Fruit fly (Drosophila melanogaster): ENCODE results near the gene Gorab.

The Gorab gene

DNA sequence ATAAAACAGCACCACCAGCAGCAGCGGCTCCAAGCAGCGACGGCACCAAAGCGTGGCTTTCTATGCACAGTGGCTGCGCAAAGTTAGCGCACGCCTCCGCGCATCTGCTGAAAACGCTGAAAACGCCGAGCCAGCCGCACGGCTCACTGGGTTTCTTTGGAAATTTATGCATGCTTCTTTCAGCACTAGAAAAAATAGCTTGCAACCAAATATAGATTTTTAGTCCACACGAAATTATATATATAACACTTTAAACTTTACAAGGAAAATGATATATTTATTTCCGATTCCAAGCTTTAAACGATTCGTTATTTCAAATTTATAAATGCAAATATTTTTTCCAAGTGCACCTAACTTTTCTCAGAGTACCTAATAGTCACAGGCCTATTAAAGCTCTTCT, 24.0 kb downstream of the Gorab start:
- TF ChIP-seq achi (GFP tag; optimal IDR thresholded peaks at IDR 0.05): peak; percentile 33
- TF ChIP-seq CG8319 (GFP tag; optimal IDR thresholded peaks at IDR 0.05): no peak
- TF ChIP-seq fd85E (GFP tag; optimal IDR thresholded peaks at IDR 0.05): no peak
- no peak for TF ChIP-seq Eip93F (GFP tag; optimal IDR thresholded peaks at IDR 0.05)
- peak; percentile 41 for TF ChIP-seq CG4318 (GFP tag; optimal IDR thresholded peaks at IDR 0.05)
- peak; percentile 74 for TF ChIP-seq CG32006 (GFP tag; optimal IDR thresholded peaks at IDR 0.05)
- TF ChIP-seq dac (GFP tag; optimal IDR thresholded peaks at IDR 0.05): peak; percentile 19
- no peak for TF ChIP-seq CG1621 (tag; optimal IDR thresholded peaks at IDR 0.05)
- no peak for TF ChIP-seq Ets96B (tag; optimal IDR thresholded peaks at IDR 0.05)
- TF ChIP-seq CG11294 (GFP tag; IDR thresholded peaks at IDR 0.05): no peak
- peak; percentile 2 for TF ChIP-seq CG6792 (GFP tag; optimal IDR thresholded peaks at IDR 0.05)
- peak; percentile 28 for TF ChIP-seq svp (GFP tag)
- TF ChIP-seq CG6163 (GFP tag; IDR thresholded peaks at IDR 0.05): peak; percentile 50; the same call in 1 of the 3 replicates
- peak; percentile 66 for TF ChIP-seq CG15336 (GFP tag; IDR thresholded peaks at IDR 0.05)
- peak; percentile 57 for TF ChIP-seq Hr4 (GFP tag; optimal IDR thresholded peaks at IDR 0.05)
- TF ChIP-seq spab (GFP tag; optimal IDR thresholded peaks at IDR 0.05): no peak
- TF ChIP-seq Met (GFP tag; optimal IDR thresholded peaks at IDR 0.05): no peak
- peak in 1 of 2 experiments; percentile 47 for TF ChIP-seq salr (GFP tag; optimal IDR thresholded peaks at IDR 0.05)
- TF ChIP-seq Hr38 (GFP tag; optimal IDR thresholded peaks at IDR 0.05): no peak
- TF ChIP-seq acj6 (GFP tag; optimal IDR thresholded peaks at IDR 0.05): no peak
- TF ChIP-seq Eip78C (GFP tag): peak; percentile 68
- TF ChIP-seq Sox14 (GFP tag; optimal IDR thresholded peaks at IDR 0.05): peak; percentile 9
- no peak for TF ChIP-seq CG16779 (tag; optimal IDR thresholded peaks at IDR 0.05)
- TF ChIP-seq CG3919 (GFP tag; optimal IDR thresholded peaks at IDR 0.05): peak; percentile 20
- TF ChIP-seq OdsH (GFP tag; optimal IDR thresholded peaks at IDR 0.05): peak; percentile 33
- TF ChIP-seq esn (GFP tag; optimal IDR thresholded peaks at IDR 0.05): no peak

dm6 chr3L:17403268-17403667, 25.4 kb downstream of the Gorab start:
- TF ChIP-seq dsx (GFP tag; optimal IDR thresholded peaks at IDR 0.05; ENCODE audit: poor library complexity, severe bottlenecking): peak; percentile 80
- TF ChIP-seq acj6 (GFP tag; optimal IDR thresholded peaks at IDR 0.05): no peak

DNA sequence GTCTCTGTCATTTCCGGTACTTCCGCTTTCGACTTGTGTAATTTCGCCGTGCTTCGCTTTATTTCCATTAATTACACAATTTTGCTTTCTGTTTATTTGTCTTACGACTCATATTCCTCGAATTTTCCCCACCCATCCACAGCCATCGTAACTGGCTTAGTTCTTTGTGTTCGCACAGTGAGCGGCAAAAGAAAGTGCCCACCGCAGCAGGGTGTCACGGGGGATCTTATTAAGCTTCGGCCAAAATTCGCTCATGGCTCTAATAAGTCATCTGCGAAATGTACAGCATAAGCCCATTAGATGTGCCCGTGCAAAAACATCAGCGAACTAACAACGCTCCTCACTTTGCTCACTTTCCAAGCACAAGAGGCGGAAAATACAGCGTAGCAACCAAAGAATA, 26.2 kb downstream of the Gorab start:
- TF ChIP-seq Blimp-1 (GFP tag; optimal IDR thresholded peaks at IDR 0.05) (no peak), fd85E (GFP tag; optimal IDR thresholded peaks at IDR 0.05) (no peak), CG1621 (tag; optimal IDR thresholded peaks at IDR 0.05) (no peak), CG3919 (GFP tag; optimal IDR thresholded peaks at IDR 0.05) (no peak), salr (GFP tag; optimal IDR thresholded peaks at IDR 0.05) (no peak)

DNA sequence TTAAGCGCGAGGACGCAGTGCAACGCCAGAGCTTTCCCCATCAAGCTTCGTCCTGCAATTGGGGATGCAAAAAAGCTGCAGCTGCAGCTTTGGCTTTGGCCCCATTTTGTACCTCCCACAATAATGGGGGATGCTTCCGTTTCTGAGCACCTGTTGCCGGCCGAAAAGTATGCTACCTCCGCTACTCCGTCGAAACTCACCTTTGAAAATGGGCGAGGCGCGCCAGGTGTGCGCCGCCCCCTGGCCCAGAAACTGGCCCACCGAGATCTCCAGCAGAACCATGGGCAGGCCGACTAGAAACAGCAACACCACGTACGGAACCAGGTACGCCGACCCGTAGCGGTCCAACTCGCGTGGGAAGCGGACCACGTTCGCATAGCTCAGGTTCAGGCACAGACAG, 27.2 kb downstream of the Gorab start:
- TF ChIP-seq Ets96B (tag; optimal IDR thresholded peaks at IDR 0.05): no peak
- no peak for TF ChIP-seq CG8632 (GFP tag; optimal IDR thresholded peaks at IDR 0.05)
- TF ChIP-seq dsx (GFP tag; optimal IDR thresholded peaks at IDR 0.05; ENCODE audit: poor library complexity, severe bottlenecking): no peak
- TF ChIP-seq CG3032 (tag; optimal IDR thresholded peaks at IDR 0.05): no peak
- TF ChIP-seq Sox14 (GFP tag; optimal IDR thresholded peaks at IDR 0.05): no peak
- no peak for TF ChIP-seq esn (GFP tag; optimal IDR thresholded peaks at IDR 0.05)
- TF ChIP-seq CG34406 (GFP tag; optimal IDR thresholded peaks at IDR 0.05): no peak
- TF ChIP-seq salr (GFP tag; optimal IDR thresholded peaks at IDR 0.05): no peak
- TF ChIP-seq acj6 (GFP tag; optimal IDR thresholded peaks at IDR 0.05): no peak
- TF ChIP-seq fd59A (GFP tag; optimal IDR thresholded peaks at IDR 0.05): no peak
- no peak for TF ChIP-seq CG6808 (GFP tag; optimal IDR thresholded peaks at IDR 0.05)
- TF ChIP-seq cyc (GFP tag; optimal IDR thresholded peaks at IDR 0.05): no peak
- TF ChIP-seq CG11762 (GFP tag; optimal IDR thresholded peaks at IDR 0.05; ENCODE audit: insufficient read depth): no peak
- TF ChIP-seq dac (GFP tag; optimal IDR thresholded peaks at IDR 0.05): no peak
- TF ChIP-seq CG31627 (GFP tag; optimal IDR thresholded peaks at IDR 0.05): no peak
- TF ChIP-seq OdsH (GFP tag; optimal IDR thresholded peaks at IDR 0.05): no peak
